Worm (Caenorhabditis elegans) whole organism, midembryonic: ENCODE measurements around the gene eas-1.

Experiments used
- T22C8.4 ChIP-seq: fragments of 200-800 bp; sonication (Bioruptor generic); IDR thresholded peaks from 2 replicates; pipeline ENCODE4 v1.3.6; 2022; ENCODE audit warnings: missing genetic modification characterization, missing compliant biosample characterization
- flt-1 ChIP-seq: fragments of 200-800 bp; sonication (Bioruptor generic); IDR thresholded peaks from 2 replicates; pipeline ENCODE4 v1.3.6; 2022; ENCODE audit warnings: missing genetic modification characterization, missing compliant biosample characterization
- klf-2 ChIP-seq: fragments of 200-800 bp; sonication (Bioruptor generic); conservative IDR thresholded peaks from 2 replicates; pipeline ENCODE4 v1.3.6; 2022; ENCODE audit warnings: missing genetic modification reagents, missing genetic modification characterization, missing compliant biosample characterization
- ztf-23 ChIP-seq: fragments of 200-800 bp; sonication (Bioruptor generic); IDR thresholded peaks from 2 replicates; pipeline ENCODE4 v1.3.6; 2022; ENCODE audit warnings: missing genetic modification reagents, missing genetic modification characterization, missing compliant biosample characterization
- ztf-29 ChIP-seq: fragments of 200-800 bp; sonication (Bioruptor generic); IDR thresholded peaks from 2 replicates; pipeline ENCODE4 v1.3.6; 2022; ENCODE audit warnings: missing genetic modification reagents, missing genetic modification characterization, missing compliant biosample characterization

DNA sequence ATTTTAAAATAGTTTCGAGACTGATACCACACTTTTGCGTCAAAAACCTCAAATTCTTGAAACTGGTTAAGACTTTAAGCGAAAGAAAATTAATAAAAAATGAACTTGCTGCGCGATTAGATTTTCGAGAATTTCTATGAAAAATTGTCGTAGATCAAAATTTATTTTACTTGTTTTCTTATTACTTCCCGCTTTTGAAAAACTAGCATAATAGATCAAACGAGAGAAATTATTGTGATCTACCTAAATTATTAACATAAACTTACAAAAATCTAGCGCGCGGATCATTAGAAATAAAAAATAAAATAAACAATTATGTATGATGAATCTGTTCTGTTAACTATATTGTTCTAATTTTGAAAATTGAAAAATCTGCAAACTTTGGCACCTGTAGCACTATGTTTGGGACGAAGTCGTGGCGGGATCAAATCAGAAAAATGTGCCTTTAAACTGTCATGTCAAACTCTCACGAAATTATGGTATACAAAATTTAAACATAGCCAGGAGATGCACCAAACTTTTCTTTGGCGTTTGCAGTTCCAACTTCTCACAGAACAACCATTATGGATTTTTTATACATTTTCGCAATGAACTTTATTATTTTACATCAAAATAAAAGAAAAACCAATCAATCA lies 13.3 kb upstream of the eas-1 start:
- TF ChIP-seq flt-1 (GFP tag; lab: Robert Waterston, UW) (no peak), ztf-23 (no peak), klf-2 (GFP tag; lab: Robert Waterston, UW) (no peak), ztf-29 (no peak), T22C8.4 (GFP tag; lab: Robert Waterston, UW) (no peak)
